Worm (Caenorhabditis elegans): ENCODE results near the gene lpr-7.

DNA sequence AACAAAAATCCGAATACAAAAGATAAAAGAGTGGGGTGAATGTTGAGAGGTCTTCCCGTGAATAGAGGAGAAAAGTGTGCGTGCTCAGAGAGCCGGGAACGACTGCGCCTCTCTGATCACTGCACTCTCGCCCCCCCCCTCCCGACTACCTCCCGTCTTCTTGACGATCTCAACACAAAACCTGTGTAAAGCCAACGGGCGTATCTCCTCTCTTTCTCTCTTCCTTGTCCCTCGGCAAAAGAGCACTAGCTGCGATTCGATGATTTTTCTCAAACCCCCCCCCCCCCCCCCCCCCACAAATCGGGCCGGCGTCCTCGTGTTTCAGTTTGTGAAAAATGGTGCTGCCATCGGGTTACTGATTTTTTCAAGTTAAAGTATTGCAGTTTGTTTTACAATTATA is 34.3 kb upstream of the lpr-7 start:
- TF ChIP-seq nhr-76 (tag; optimal IDR thresholded peaks at IDR 0.05): no peak
- peak; percentile 25 for TF ChIP-seq hlh-1 (tag; optimal IDR thresholded peaks at IDR 0.05)
- no peak for TF ChIP-seq nhr-237 (tag; optimal IDR thresholded peaks at IDR 0.05)
- TF ChIP-seq ztf-11 (tag; optimal IDR thresholded peaks at IDR 0.05): no peak
- TF ChIP-seq pha-4 (tag; optimal IDR thresholded peaks at IDR 0.05): no peak
- no peak for TF ChIP-seq lin-13 (tag; optimal IDR thresholded peaks at IDR 0.05)
- no peak for TF ChIP-seq elt-3 (tag; optimal IDR thresholded peaks at IDR 0.05)
- TF ChIP-seq blmp-1 (tag; optimal IDR thresholded peaks at IDR 0.05): no peak
- no peak for TF ChIP-seq unc-62 (GFP tag; optimal IDR thresholded peaks at IDR 0.05)
- TF ChIP-seq nhr-12 (tag; optimal IDR thresholded peaks at IDR 0.05): no peak
- no peak for TF ChIP-seq ces-1 (GFP tag; optimal IDR thresholded peaks at IDR 0.05)
